Worm (Caenorhabditis elegans): ENCODE data around the gene T07A5.1.

DNA sequence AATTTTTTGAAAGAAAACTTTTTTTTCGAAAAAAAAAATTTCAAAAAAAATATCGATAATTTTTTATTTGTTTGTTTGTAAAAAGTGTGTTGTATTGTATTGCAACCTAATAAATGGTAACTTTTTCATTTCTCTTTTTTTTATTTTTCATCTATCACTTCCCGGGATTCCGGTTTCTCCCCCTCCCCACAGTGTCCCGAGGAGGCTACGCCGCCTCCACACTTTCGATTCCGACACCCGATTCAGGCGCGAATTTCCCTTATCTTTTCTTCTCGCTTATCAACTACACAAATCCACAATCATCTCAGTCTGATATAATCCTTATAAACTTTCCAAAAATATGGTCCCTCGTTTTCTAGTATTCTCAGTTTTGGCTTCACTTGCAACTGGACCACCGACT, 51.4 kb downstream of the T07A5.1 start, which contains the start of gene R01H10.4:
- no peak for TF ChIP-seq ama-1 (optimal IDR thresholded peaks at IDR 0.05)
- no peak for TF ChIP-seq gmeb-2 (tag; optimal IDR thresholded peaks at IDR 0.05)
- TF ChIP-seq ceh-48 (tag; optimal IDR thresholded peaks at IDR 0.05) = no peak
- no peak for TF ChIP-seq unc-55 (GFP tag; optimal IDR thresholded peaks at IDR 0.05)
- TF ChIP-seq fax-1 (tag; optimal IDR thresholded peaks at IDR 0.05) = no peak
- no peak for TF ChIP-seq ets-4 (tag; optimal IDR thresholded peaks at IDR 0.05)
- no peak for TF ChIP-seq unc-86 (tag; optimal IDR thresholded peaks at IDR 0.05)

Measured in whole organism, late embryonic.